Worm (Caenorhabditis elegans) whole organism, L2 larva: ENCODE data around the gene magu-2.

ENCODE experiments used
- C34F6.9 ChIP-seq: fragments of 150-350 bp; optimal IDR thresholded peaks from 2 replicates; lab custom pipeline; 2014; ENCODE audit warnings: missing biosample characterization, missing genetic modification characterization
- F13H6.1 ChIP-seq: sonication (generic microtip); optimal IDR thresholded peaks from 2 replicates; lab custom pipeline; 2016; ENCODE audit warnings: missing genetic modification characterization, missing compliant biosample characterization
- R02D3.7 ChIP-seq: fragments of 150-350 bp; optimal IDR thresholded peaks from 2 replicates; lab custom pipeline; 2014; ENCODE audit warnings: missing biosample characterization, missing genetic modification characterization
- Y55F3AM.14 ChIP-seq: fragments of 200-800 bp; sonication (Bioruptor generic); optimal IDR thresholded peaks from 2 replicates; lab custom pipeline; 2018; ENCODE audit warnings: mild to moderate bottlenecking, missing genetic modification characterization, missing compliant biosample characterization
- ZK546.5 ChIP-seq: sonication (generic microtip); optimal IDR thresholded peaks from 2 replicates; lab custom pipeline; 2017; ENCODE audit warnings: missing biosample characterization, missing genetic modification characterization
- ama-1 ChIP-seq: fragments of 150-350 bp; optimal IDR thresholded peaks from 2 replicates; lab custom pipeline; 2018; ENCODE audit warnings: inconsistent platforms
- ceh-16 ChIP-seq: fragments of 150-350 bp; optimal IDR thresholded peaks from 2 replicates; lab custom pipeline; 2014; ENCODE audit warnings: missing biosample characterization, missing genetic modification characterization
- ceh-82 ChIP-seq: fragments of 150-350 bp; optimal IDR thresholded peaks from 2 replicates; lab custom pipeline; 2014; ENCODE audit warnings: missing biosample characterization, missing genetic modification characterization
- crh-2 ChIP-seq: sonication (generic microtip); optimal IDR thresholded peaks from 2 replicates; lab custom pipeline; 2017; ENCODE audit warnings: missing biosample characterization, missing genetic modification characterization
- dmd-4 ChIP-seq: sonication (generic microtip); optimal IDR thresholded peaks from 2 replicates; lab custom pipeline; 2017; ENCODE audit warnings: missing biosample characterization, missing genetic modification characterization
- elt-1 ChIP-seq: fragments of 150-350 bp; optimal IDR thresholded peaks from 2 replicates; lab custom pipeline; 2014; ENCODE audit warnings: missing biosample characterization, missing genetic modification characterization
- elt-3 ChIP-seq: sonication (generic microtip); optimal IDR thresholded peaks from 2 replicates; lab custom pipeline; 2017; ENCODE audit warnings: missing biosample characterization, missing genetic modification characterization
- fos-1 ChIP-seq: fragments of 150-350 bp; optimal IDR thresholded peaks from 2 replicates; lab custom pipeline; 2014; ENCODE audit warnings: missing biosample characterization, missing genetic modification characterization
- gmeb-1 ChIP-seq: fragments of 150-350 bp; optimal IDR thresholded peaks from 2 replicates; lab custom pipeline; 2014; ENCODE audit warnings: missing biosample characterization, missing genetic modification characterization
- lin-11 ChIP-seq: fragments of 150-350 bp; sonication (generic microtip); optimal IDR thresholded peaks from 2 replicates; lab custom pipeline; 2014; ENCODE audit warnings: missing biosample characterization, missing genetic modification characterization, inconsistent platforms, mixed read lengths
- lin-39 ChIP-seq: fragments of 150-350 bp; optimal IDR thresholded peaks from 2 replicates; lab custom pipeline; 2014; ENCODE audit warnings: missing biosample characterization, missing genetic modification reagents, missing genetic modification characterization
- lsy-2 ChIP-seq, 2 experiments: fragments of 150-350 bp in 1 of 2; sonication (generic microtip) in 1 of 2; optimal IDR thresholded peaks; 2 replicates each; lab custom pipeline; 2014 to 2017; ENCODE audit warnings: missing biosample characterization in 2 of 2, missing genetic modification characterization in 2 of 2
- mab-5 ChIP-seq: fragments of 150-350 bp; optimal IDR thresholded peaks from 2 replicates; lab custom pipeline; 2014; ENCODE audit warnings: missing biosample characterization, missing genetic modification characterization
- mdl-1 ChIP-seq, 2 experiments: fragments of 150-350 bp in 1 of 2; sonication (generic microtip) in 1 of 2; optimal IDR thresholded peaks; 2 replicates each; lab custom pipeline; 2017; ENCODE audit warnings: missing biosample characterization in 2 of 2, missing genetic modification characterization in 2 of 2
- nhr-11 ChIP-seq: fragments of 150-350 bp; optimal IDR thresholded peaks from 2 replicates; lab custom pipeline; 2014; ENCODE audit warnings: missing biosample characterization, missing genetic modification characterization
- nhr-129 ChIP-seq: fragments of 150-350 bp; optimal IDR thresholded peaks from 2 replicates; lab custom pipeline; 2014; ENCODE audit warnings: missing biosample characterization, missing genetic modification characterization
- nhr-21 ChIP-seq: fragments of 150-350 bp; optimal IDR thresholded peaks from 2 replicates; lab custom pipeline; 2014; ENCODE audit warnings: missing biosample characterization, missing genetic modification characterization
- nhr-23 ChIP-seq: fragments of 150-350 bp; optimal IDR thresholded peaks from 2 replicates; lab custom pipeline; 2014; ENCODE audit warnings: missing biosample characterization, missing genetic modification reagents, missing genetic modification characterization
- nhr-237 ChIP-seq: fragments of 150-350 bp; optimal IDR thresholded peaks from 2 replicates; lab custom pipeline; 2014; ENCODE audit warnings: missing biosample characterization, missing genetic modification characterization
- nhr-25 ChIP-seq: fragments of 150-350 bp; sonication (generic microtip); optimal IDR thresholded peaks from 3 replicates; lab custom pipeline; 2014; ENCODE audit warnings: missing biosample characterization, missing genetic modification characterization
- nhr-77 ChIP-seq: fragments of 150-350 bp; optimal IDR thresholded peaks from 2 replicates; lab custom pipeline; 2014; ENCODE audit warnings: missing biosample characterization, missing genetic modification characterization
- peb-1 ChIP-seq: fragments of 150-350 bp; optimal IDR thresholded peaks from 2 replicates; lab custom pipeline; 2014; ENCODE audit warnings: missing biosample characterization, missing genetic modification characterization
- sem-4 ChIP-seq: fragments of 150-350 bp; optimal IDR thresholded peaks from 2 replicates; lab custom pipeline; 2014; ENCODE audit warnings: missing biosample characterization, missing genetic modification reagents, missing genetic modification characterization
- skn-1 ChIP-seq: sonication (generic microtip); optimal IDR thresholded peaks from 2 replicates; lab custom pipeline; 2017; ENCODE audit warnings: missing biosample characterization, missing genetic modification characterization
- sma-3 ChIP-seq: sonication (generic microtip); optimal IDR thresholded peaks from 2 replicates; lab custom pipeline; 2016; ENCODE audit warnings: missing genetic modification reagents, missing genetic modification characterization, missing compliant biosample characterization
- sma-9 ChIP-seq, 2 experiments: fragments of 150-350 bp in 1 of 2; sonication (generic microtip) in 1 of 2; optimal IDR thresholded peaks; 2 replicates each; lab custom pipeline; 2014 to 2016; ENCODE audit warnings: missing genetic modification characterization in 2 of 2, mild to moderate bottlenecking in 1 of 2, missing biosample characterization in 1 of 2, missing compliant biosample characterization in 1 of 2, missing genetic modification reagents in 1 of 2, moderate library complexity in 1 of 2
- snpc-4 ChIP-seq: fragments of 150-350 bp; optimal IDR thresholded peaks from 2 replicates; lab custom pipeline; 2014; ENCODE audit warnings: missing biosample characterization, missing genetic modification characterization
- unc-39 ChIP-seq: fragments of 150-350 bp; optimal IDR thresholded peaks from 2 replicates; lab custom pipeline; 2014; ENCODE audit warnings: missing biosample characterization, missing genetic modification characterization
- unc-55 ChIP-seq: fragments of 150-350 bp; sonication (generic microtip); optimal IDR thresholded peaks from 3 replicates; lab custom pipeline; 2014; ENCODE audit warnings: missing biosample characterization, missing genetic modification reagents, missing genetic modification characterization
- unc-62 ChIP-seq: fragments of 150-350 bp; optimal IDR thresholded peaks from 2 replicates; lab custom pipeline; 2014; ENCODE audit warnings: missing biosample characterization, missing genetic modification reagents, missing genetic modification characterization
- ztf-1 ChIP-seq: fragments of 200-800 bp; sonication (Bioruptor generic); conservative IDR thresholded peaks from 2 replicates; pipeline ENCODE4 v1.3.6; 2022; ENCODE audit warnings: missing genetic modification characterization, missing compliant biosample characterization
- ztf-4 ChIP-seq: fragments of 150-350 bp; optimal IDR thresholded peaks from 2 replicates; lab custom pipeline; 2014; ENCODE audit warnings: missing biosample characterization, missing genetic modification characterization

magu-2 gene

DNA sequence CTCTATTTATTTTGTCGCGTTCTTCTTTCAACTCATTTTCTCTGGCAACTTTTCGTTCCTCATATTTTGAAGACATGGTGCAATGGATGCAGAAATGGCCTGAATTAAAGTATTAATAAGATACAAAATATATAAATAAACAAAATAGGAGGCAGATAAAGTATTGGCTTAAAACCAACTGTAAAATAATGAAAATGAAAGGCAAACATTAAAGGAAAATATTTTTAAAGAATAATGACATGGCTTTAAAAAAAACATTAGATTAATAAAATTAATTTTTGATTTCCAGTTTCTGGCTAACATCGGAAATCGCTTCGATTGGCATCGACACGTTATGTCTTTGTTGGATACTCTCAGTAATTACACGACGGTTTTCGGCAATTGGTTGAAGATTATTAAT, 40.4 kb downstream of the magu-2 start, which contains the start of gene ddn-1:
ddn-1 (minus strand) TSS at position 101 of the 400 bp plus-strand sequence.
- TF ChIP-seq R02D3.7 (tag; lab: Kevin White, UChicago) (no peak), fos-1 (tag; lab: Kevin White, UChicago) (no peak), sma-9 (GFP tag; optimal IDR thresholded peaks at IDR 0.05; lab: Kevin White, UChicago) (no peak), sma-9 (tag; optimal IDR thresholded peaks at IDR 0.05; lab: Kevin White, UChicago) (no peak), unc-62 (GFP tag; lab: Kevin White, UChicago) (no peak), dmd-4 (no peak), Y55F3AM.14 (no peak), lin-11 (tag; lab: Kevin White, UChicago) (no peak), lin-39 (no peak), elt-3 (tag; lab: Kevin White, UChicago) (no peak), F13H6.1 (tag; lab: Kevin White, UChicago) (no peak), nhr-25 (no peak), snpc-4 (tag; lab: Kevin White, UChicago) (no peak), ama-1 (lab: Kevin White, UChicago) (no peak), nhr-23 (no peak), peb-1 (tag; lab: Kevin White, UChicago) (no peak)

DNA sequence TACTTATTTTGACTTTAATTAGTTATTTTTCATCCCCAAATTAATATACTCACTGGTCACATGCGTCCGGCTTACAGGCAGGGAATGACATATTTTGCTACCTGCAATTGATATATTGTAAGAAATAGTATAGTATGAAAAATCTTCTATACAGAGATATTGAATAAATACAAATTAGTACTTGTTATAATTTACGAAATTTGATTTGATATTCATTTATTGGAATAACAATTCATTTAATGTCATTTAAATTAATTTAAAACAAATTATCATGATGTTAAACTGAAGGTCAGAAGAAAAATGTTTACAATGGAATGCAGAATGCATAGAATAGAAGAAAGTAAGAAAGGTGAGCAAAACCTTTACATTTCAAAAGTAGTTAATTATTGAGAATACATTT, 42.2 kb downstream of the magu-2 start, which contains the start of gene B0507.7:
B0507.7 (minus strand) TSS at position 101 of the 400 bp plus-strand sequence.
- TF ChIP-seq ZK546.5 = no peak
- TF ChIP-seq unc-55 (GFP tag; lab: Kevin White, UChicago) = no peak
- TF ChIP-seq ztf-1 = no peak
- no peak for TF ChIP-seq elt-1 (tag; lab: Kevin White, UChicago)
- TF ChIP-seq fos-1 (tag; lab: Kevin White, UChicago) = no peak
- TF ChIP-seq skn-1 (tag; lab: Kevin White, UChicago) = no peak
- TF ChIP-seq dmd-4 = no peak
- no peak for TF ChIP-seq ceh-16 (tag; lab: Kevin White, UChicago)
- TF ChIP-seq mab-5 (tag; lab: Kevin White, UChicago) = no peak
- no peak for TF ChIP-seq nhr-21 (tag; lab: Kevin White, UChicago)
- TF ChIP-seq gmeb-1 (tag; lab: Kevin White, UChicago) = no peak
- TF ChIP-seq lin-39 = no peak
- no peak for TF ChIP-seq sem-4 (tag; lab: Kevin White, UChicago)
- no peak for TF ChIP-seq unc-39 (tag; lab: Kevin White, UChicago)
- TF ChIP-seq ztf-4 (tag; lab: Kevin White, UChicago) = no peak

DNA sequence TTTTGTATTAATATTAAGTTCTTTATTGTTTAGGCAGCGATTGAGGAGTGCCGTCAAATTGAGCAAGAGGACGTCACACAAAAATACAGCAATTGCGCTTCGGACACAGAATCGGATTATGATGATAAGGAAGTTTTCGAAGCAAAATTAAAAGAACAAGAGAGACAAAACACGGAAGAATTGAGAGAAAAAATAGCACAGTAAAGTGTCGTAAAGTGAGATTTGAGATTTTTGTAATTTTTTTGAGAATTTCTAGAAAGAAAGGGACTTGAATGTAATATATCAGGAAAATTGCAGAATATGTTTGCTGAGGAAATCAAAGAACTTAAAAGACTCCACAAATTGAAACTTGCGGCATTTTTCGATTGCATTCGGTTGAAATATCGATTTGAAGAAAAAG, 46.2 kb downstream of the magu-2 start, which contains the start of gene B0507.4:
B0507.4 (plus strand) TSS at position 301 of the 400 bp plus-strand sequence.
- no peak for TF ChIP-seq lsy-2 (tag; optimal IDR thresholded peaks at IDR 0.05; lab: Kevin White, UChicago)
- no peak for TF ChIP-seq nhr-21 (tag; lab: Kevin White, UChicago)
- TF ChIP-seq lin-39 = no peak
- TF ChIP-seq crh-2 (tag; lab: Kevin White, UChicago) = no peak
- no peak for TF ChIP-seq nhr-129
- TF ChIP-seq lin-11 (tag; lab: Kevin White, UChicago) = no peak
- TF ChIP-seq nhr-77 (tag; lab: Kevin White, UChicago) = no peak
- TF ChIP-seq sma-3 (GFP tag; lab: Kevin White, UChicago) = no peak
- no peak for TF ChIP-seq skn-1 (tag; lab: Kevin White, UChicago)
- TF ChIP-seq unc-62 (GFP tag; lab: Kevin White, UChicago) = no peak
- TF ChIP-seq R02D3.7 (tag; lab: Kevin White, UChicago) = no peak
- TF ChIP-seq peb-1 (tag; lab: Kevin White, UChicago) = no peak
- no peak for TF ChIP-seq unc-55 (GFP tag; lab: Kevin White, UChicago)
- no peak for TF ChIP-seq ceh-82 (tag; lab: Kevin White, UChicago)
- TF ChIP-seq C34F6.9 (tag; lab: Kevin White, UChicago) = no peak
- TF ChIP-seq sma-9 (GFP tag; optimal IDR thresholded peaks at IDR 0.05; lab: Kevin White, UChicago) = no peak
- no peak for TF ChIP-seq sma-9 (tag; optimal IDR thresholded peaks at IDR 0.05; lab: Kevin White, UChicago)
- no peak for TF ChIP-seq nhr-237 (tag; lab: Kevin White, UChicago)
- no peak for TF ChIP-seq nhr-25
- no peak for TF ChIP-seq nhr-11 (tag; lab: Kevin White, UChicago)
- no peak for TF ChIP-seq mdl-1 (tag; optimal IDR thresholded peaks at IDR 0.05; lab: Kevin White, UChicago)

DNA sequence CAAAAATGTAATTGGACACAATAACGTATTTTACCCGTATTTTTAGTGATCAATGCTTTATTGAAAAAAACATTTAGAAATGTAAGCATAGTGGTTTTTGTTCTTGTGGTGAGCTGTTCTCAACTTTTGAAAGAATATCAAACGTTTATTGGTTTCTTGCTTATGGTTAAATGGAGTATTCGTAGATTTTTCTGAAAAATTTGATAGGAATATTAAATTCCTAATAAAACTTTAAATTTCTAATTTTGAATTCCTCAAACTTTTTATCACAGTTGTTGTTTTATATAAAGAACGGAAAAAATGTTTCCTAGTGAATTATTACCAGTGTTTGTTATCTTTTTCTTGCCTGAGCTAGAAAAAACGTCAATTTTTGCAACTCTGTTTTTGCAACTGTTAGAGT, 47.4 kb downstream of the magu-2 start, which contains the start of gene B0507.5:
B0507.5 (plus strand) TSS at position 301 of the 400 bp plus-strand sequence.
- TF ChIP-seq gmeb-1 (tag; lab: Kevin White, UChicago) = no peak
- no peak for TF ChIP-seq snpc-4 (tag; lab: Kevin White, UChicago)
- no peak for TF ChIP-seq ceh-16 (tag; lab: Kevin White, UChicago)
